Fruit fly (Drosophila melanogaster) whole organism, adult: ENCODE measurements around the gene Arp1.

ENCODE experiments used
- CG11617 ChIP-seq: fragments of 200-800 bp; sonication (Bioruptor generic); optimal IDR thresholded peaks from 2 replicates; lab custom pipeline; 2017; ENCODE audit warnings: mild to moderate bottlenecking, missing biosample characterization, missing genetic modification reagents, missing genetic modification characterization
- CG12768 ChIP-seq: fragments of 200-800 bp; sonication (Bioruptor generic); optimal IDR thresholded peaks from 2 replicates; lab custom pipeline; 2017; ENCODE audit warnings: missing biosample characterization, missing genetic modification characterization, mild to moderate bottlenecking, moderate library complexity, missing genetic modification reagents
- CG1620 ChIP-seq: fragments of 200-800 bp; sonication (Bioruptor generic); optimal IDR thresholded peaks from 2 replicates; lab custom pipeline; 2016; ENCODE audit warnings: missing biosample characterization, missing genetic modification characterization
- CG33017 ChIP-seq: fragments of 200-800 bp; sonication (Bioruptor generic); optimal IDR thresholded peaks from 2 replicates; lab custom pipeline; 2018; ENCODE audit warnings: missing biosample characterization, mild to moderate bottlenecking, missing genetic modification characterization, moderate library complexity
- CG5204 ChIP-seq: fragments of 200-800 bp; sonication (Bioruptor generic); optimal IDR thresholded peaks from 2 replicates; lab custom pipeline; 2016; ENCODE audit warnings: missing biosample characterization, missing genetic modification characterization
- CG7045 ChIP-seq: fragments of 200-800 bp; sonication (Bioruptor generic); optimal IDR thresholded peaks from 2 replicates; lab custom pipeline; 2017; ENCODE audit warnings: missing biosample characterization, mild to moderate bottlenecking, missing genetic modification characterization
- CG7101 ChIP-seq: fragments of 200-800 bp; sonication (Bioruptor generic); optimal IDR thresholded peaks from 2 replicates; lab custom pipeline; 2018; ENCODE audit warnings: missing biosample characterization, mild to moderate bottlenecking, missing genetic modification characterization, moderate library complexity
- Mnt ChIP-seq: fragments of 200-800 bp; sonication (Bioruptor generic); optimal IDR thresholded peaks from 2 replicates; lab custom pipeline; 2016; ENCODE audit warnings: missing biosample characterization, mild to moderate bottlenecking, missing genetic modification characterization
- bab1 ChIP-seq: fragments of 200-800 bp; sonication (Bioruptor generic); optimal IDR thresholded peaks from 3 replicates; lab custom pipeline; 2019; ENCODE audit warnings: missing biosample characterization, mild to moderate bottlenecking, missing genetic modification characterization, moderate library complexity
- cnc ChIP-seq, 2 experiments: fragments of >200 bp; optimal IDR thresholded peaks; 2 replicates each; lab custom pipeline; 2017
- kay ChIP-seq: fragments of 200-800 bp; sonication (Bioruptor generic); peaks from one replicate; lab custom pipeline; 2016; ENCODE audit warnings: missing biosample characterization, missing genetic modification characterization, borderline replicate concordance
- ovo ChIP-seq: fragments of 200-800 bp; sonication (Bioruptor generic); optimal IDR thresholded peaks from 2 replicates; lab custom pipeline; 2016; ENCODE audit warnings: missing biosample characterization, missing genetic modification characterization
- tj ChIP-seq: fragments of 200-800 bp; sonication (Bioruptor generic); optimal IDR thresholded peaks from 3 replicates; lab custom pipeline; 2017; ENCODE audit warnings: missing biosample characterization, mild to moderate bottlenecking, missing genetic modification characterization, moderate library complexity

dm6 chr3R:12697022-12697421 lies 5.5 kb downstream of the Arp1 start, which contains the start of gene Past1:
- TF ChIP-seq ovo (no peak), bab1 (GFP tag; lab: Kevin White, UChicago) (no peak), CG5204 (GFP tag; lab: Kevin White, UChicago) (no peak), kay (GFP tag; lab: Kevin White, UChicago) (no peak), Mnt (no peak), CG7045 (GFP tag; lab: Kevin White, UChicago) (no peak), CG7101 (tag; lab: Kevin White, UChicago) (no peak), CG33017 (no peak), cnc (optimal IDR thresholded peaks at IDR 0.05; lab: Kevin White, UChicago) (no peak), CG12768 (GFP tag; lab: Kevin White, UChicago) (no peak), CG11617 (GFP tag; lab: Kevin White, UChicago) (no peak), CG1620 (GFP tag; lab: Kevin White, UChicago) (no peak), tj (GFP tag; lab: Kevin White, UChicago) (no peak)
